Fruit fly (Drosophila melanogaster): ENCODE measurements around the gene CG5254.
A peak's percentile ranks its signal among the peaks of the same experiment; 100 is the strongest.

CG5254 gene

DNA sequence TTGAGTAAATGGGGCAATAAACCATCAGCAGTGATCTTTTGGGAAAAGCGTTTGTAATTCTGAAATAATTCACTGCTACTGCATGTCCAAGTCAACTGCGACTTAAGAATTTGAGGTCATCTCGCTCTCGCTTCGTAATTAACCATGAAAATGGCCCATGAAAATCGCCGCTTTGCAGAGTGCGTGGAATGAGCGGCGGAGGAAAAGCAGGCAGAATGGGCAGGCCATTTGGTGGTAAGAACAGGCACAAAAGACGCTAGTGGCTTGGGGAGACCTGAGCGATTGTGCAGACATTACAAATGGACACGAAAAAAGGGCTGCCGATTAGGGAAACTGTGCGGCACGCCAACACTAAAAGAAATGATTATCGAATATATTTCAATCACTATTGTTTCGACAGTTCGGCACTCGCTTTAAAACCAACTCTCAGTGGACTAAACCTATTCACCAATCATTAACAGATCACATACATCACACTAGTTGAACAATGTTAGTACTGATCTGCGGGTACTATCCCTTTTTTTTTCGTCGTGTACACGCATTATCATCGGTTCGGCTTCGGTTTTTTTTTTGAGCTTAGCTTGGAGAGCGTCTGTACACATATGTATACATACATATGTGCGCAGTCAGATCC, 21.4 kb downstream of the CG5254 start:
- TF ChIP-seq CG9705 (GFP tag; optimal IDR thresholded peaks at IDR 0.05) (no peak), fru (GFP tag; optimal IDR thresholded peaks at IDR 0.05) (peak; percentile 34)

DNA sequence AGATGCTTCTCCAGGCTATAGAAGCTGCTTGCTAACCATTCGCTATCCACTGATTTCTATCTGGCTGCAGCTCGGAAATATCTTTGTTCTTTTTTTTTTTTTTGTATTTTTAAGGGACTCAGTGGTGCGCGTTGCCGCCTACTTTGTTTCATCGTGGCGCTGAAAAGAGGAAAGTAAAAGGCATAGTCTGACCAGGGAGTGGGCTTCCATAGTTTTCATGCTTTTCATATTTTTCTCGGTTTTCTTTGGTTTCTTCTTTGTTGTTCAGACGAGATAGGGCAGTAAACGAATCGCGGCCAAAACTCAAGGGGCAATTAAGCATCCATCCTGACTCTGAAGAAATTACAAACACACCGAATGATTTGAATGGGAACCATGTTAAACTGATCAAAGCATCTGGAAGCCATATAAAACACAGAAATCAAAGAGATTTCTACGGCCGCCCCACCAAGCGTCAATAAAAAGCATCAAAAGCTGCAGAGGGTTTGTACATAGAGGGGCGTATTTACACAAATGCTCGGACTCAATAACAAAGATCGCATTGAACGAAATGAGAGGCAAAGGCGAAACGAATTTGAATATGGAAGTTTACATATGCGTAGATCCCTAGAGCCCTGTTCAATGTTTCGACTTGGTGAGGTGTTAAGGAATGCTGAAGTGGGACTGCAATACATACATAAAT, 22.3 kb downstream of the CG5254 start:
- TF ChIP-seq GATAd (GFP tag; optimal IDR thresholded peaks at IDR 0.05) (no peak), tai (GFP tag; optimal IDR thresholded peaks at IDR 0.05) (no peak), brk (GFP tag; optimal IDR thresholded peaks at IDR 0.05) (no peak), CG32264 (GFP tag; optimal IDR thresholded peaks at IDR 0.05) (no peak), pan (optimal IDR thresholded peaks at IDR 0.05) (no peak), usp (GFP tag; optimal IDR thresholded peaks at IDR 0.05) (no peak), jim (GFP tag; optimal IDR thresholded peaks at IDR 0.05) (no peak), psq (GFP tag; optimal IDR thresholded peaks at IDR 0.05) (no peak), Jra (GFP tag; optimal IDR thresholded peaks at IDR 0.05) (no peak), rgr (GFP tag; optimal IDR thresholded peaks at IDR 0.05) (no peak), Sp1 (GFP tag; optimal IDR thresholded peaks at IDR 0.05) (no peak), foxo (GFP tag; optimal IDR thresholded peaks at IDR 0.05) (no peak), Hr78 (GFP tag; optimal IDR thresholded peaks at IDR 0.05) (no peak), Myc (optimal IDR thresholded peaks at IDR 0.05) (no peak), dl (GFP tag; optimal IDR thresholded peaks at IDR 0.05; ENCODE audit: insufficient read depth in 1 of 2, partially characterized antibody in 2 of 2) (no peak), br (GFP tag; optimal IDR thresholded peaks at IDR 0.05) (no peak), h (GFP tag; optimal IDR thresholded peaks at IDR 0.05) (no peak), Mio (GFP tag; optimal IDR thresholded peaks at IDR 0.05) (no peak)

DNA sequence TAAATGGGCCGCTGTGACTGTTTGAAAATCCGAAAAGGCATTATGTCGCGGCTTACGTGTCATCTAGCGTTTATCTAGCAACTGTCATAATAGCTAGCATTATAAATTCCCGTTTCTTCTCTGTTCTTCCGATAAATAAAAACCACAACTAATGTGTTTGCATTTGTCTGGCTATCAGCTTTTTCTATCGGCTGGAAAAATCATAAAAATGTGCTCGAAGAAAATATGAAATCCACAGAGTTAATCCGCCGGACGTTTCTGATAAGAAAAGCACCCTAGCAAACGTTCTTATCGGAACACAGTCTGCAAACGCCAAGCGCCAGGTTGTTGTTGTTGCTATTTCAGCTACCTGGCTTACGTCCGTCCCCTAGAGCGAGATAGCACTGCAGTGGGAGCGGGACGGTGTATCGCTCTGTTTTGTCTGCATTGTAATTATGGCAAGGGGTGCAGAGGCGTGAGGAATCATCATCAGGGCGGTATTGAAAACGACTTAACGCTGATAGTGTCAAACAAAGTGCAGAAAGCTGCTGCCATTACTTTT, 24.1 kb downstream of the CG5254 start:
- TF ChIP-seq foxo (GFP tag; optimal IDR thresholded peaks at IDR 0.05), result no peak
- TF ChIP-seq GATAd (GFP tag; optimal IDR thresholded peaks at IDR 0.05), result no peak
- TF ChIP-seq rgr (GFP tag; optimal IDR thresholded peaks at IDR 0.05), result no peak
- TF ChIP-seq sv (GFP tag; optimal IDR thresholded peaks at IDR 0.05), result no peak
- no peak for TF ChIP-seq dsf (GFP tag; optimal IDR thresholded peaks at IDR 0.05; ENCODE audit: borderline replicate concordance)
- no peak for TF ChIP-seq Sp1 (GFP tag; optimal IDR thresholded peaks at IDR 0.05)
- no peak for TF ChIP-seq HLH106 (tag; optimal IDR thresholded peaks at IDR 0.05)
- no peak for TF ChIP-seq Dfd (GFP tag; optimal IDR thresholded peaks at IDR 0.05)
- no peak for TF ChIP-seq N (GFP tag; optimal IDR thresholded peaks at IDR 0.05)
- TF ChIP-seq Mio (GFP tag; optimal IDR thresholded peaks at IDR 0.05), result no peak
- TF ChIP-seq lola (GFP tag; optimal IDR thresholded peaks at IDR 0.05), result no peak
- TF ChIP-seq dl (GFP tag; optimal IDR thresholded peaks at IDR 0.05; ENCODE audit: insufficient read depth in 1 of 2, partially characterized antibody in 2 of 2), result no peak
- no peak for TF ChIP-seq h (GFP tag; optimal IDR thresholded peaks at IDR 0.05)
- no peak for TF ChIP-seq woc (GFP tag; optimal IDR thresholded peaks at IDR 0.05)
- no peak for TF ChIP-seq Hr83 (GFP tag; optimal IDR thresholded peaks at IDR 0.05; ENCODE audit: poor library complexity, severe bottlenecking)
- no peak for TF ChIP-seq OdsH (GFP tag; optimal IDR thresholded peaks at IDR 0.05)

dm6 chrX:775184-775583, 25.0 kb downstream of the CG5254 start:
- peak; percentile 62 for TF ChIP-seq sage (GFP tag; optimal IDR thresholded peaks at IDR 0.05)
- TF ChIP-seq Dfd (GFP tag; optimal IDR thresholded peaks at IDR 0.05), result no peak
- TF ChIP-seq Hr83 (GFP tag; optimal IDR thresholded peaks at IDR 0.05; ENCODE audit: poor library complexity, severe bottlenecking), result no peak
- TF ChIP-seq Dif (GFP tag; optimal IDR thresholded peaks at IDR 0.05; ENCODE audit: partially characterized antibody), result no peak
- TF ChIP-seq CG9705 (GFP tag; optimal IDR thresholded peaks at IDR 0.05), result peak; percentile 26
- TF ChIP-seq HLH106 (tag; optimal IDR thresholded peaks at IDR 0.05), result peak; percentile 77
- peak; percentile 38 for TF ChIP-seq CG32264 (GFP tag; optimal IDR thresholded peaks at IDR 0.05)
- TF ChIP-seq N (GFP tag; optimal IDR thresholded peaks at IDR 0.05), result no peak
- peak; percentile 83 for TF ChIP-seq Sp1 (GFP tag; optimal IDR thresholded peaks at IDR 0.05)
- no peak for TF ChIP-seq dl (GFP tag; optimal IDR thresholded peaks at IDR 0.05; ENCODE audit: insufficient read depth in 1 of 2, partially characterized antibody in 2 of 2)
- TF ChIP-seq Jra (GFP tag; optimal IDR thresholded peaks at IDR 0.05), result peak; percentile 40
- peak in 1 of 2 experiments; percentile 81 for TF ChIP-seq foxo (GFP tag; optimal IDR thresholded peaks at IDR 0.05)
- no peak for TF ChIP-seq CrebA (GFP tag; optimal IDR thresholded peaks at IDR 0.05; ENCODE audit: borderline replicate concordance)
- TF ChIP-seq rgr (GFP tag; optimal IDR thresholded peaks at IDR 0.05), result peak; percentile 79
- TF ChIP-seq Myc (optimal IDR thresholded peaks at IDR 0.05), result no peak
- TF ChIP-seq tai (GFP tag; optimal IDR thresholded peaks at IDR 0.05), result peak; percentile 3
- peak; percentile 87 for TF ChIP-seq h (GFP tag; optimal IDR thresholded peaks at IDR 0.05)
- no peak for TF ChIP-seq Hr78 (GFP tag; optimal IDR thresholded peaks at IDR 0.05)
- TF ChIP-seq Vsx2 (GFP tag; optimal IDR thresholded peaks at IDR 0.05; ENCODE audit: partially characterized antibody), result no peak
- TF ChIP-seq dmrt93B (GFP tag; optimal IDR thresholded peaks at IDR 0.05), result peak; percentile 54
- TF ChIP-seq woc (GFP tag; optimal IDR thresholded peaks at IDR 0.05), result peak; percentile 86
- no peak for TF ChIP-seq GATAd (GFP tag; optimal IDR thresholded peaks at IDR 0.05)
- no peak for TF ChIP-seq lola (GFP tag; optimal IDR thresholded peaks at IDR 0.05)
- no peak for TF ChIP-seq Abd-B (GFP tag; optimal IDR thresholded peaks at IDR 0.05)
- TF ChIP-seq dsf (GFP tag; optimal IDR thresholded peaks at IDR 0.05; ENCODE audit: borderline replicate concordance), result no peak
- peak; percentile 12 for TF ChIP-seq Rel (GFP tag; optimal IDR thresholded peaks at IDR 0.05)
- TF ChIP-seq Rel (tag; optimal IDR thresholded peaks at IDR 0.05), result no peak
- TF ChIP-seq Hnf4 (GFP tag; optimal IDR thresholded peaks at IDR 0.05), result peak; percentile 59
- no peak for TF ChIP-seq usp (GFP tag; optimal IDR thresholded peaks at IDR 0.05)
- TF ChIP-seq pan (optimal IDR thresholded peaks at IDR 0.05), result no peak
- TF ChIP-seq psq (GFP tag; optimal IDR thresholded peaks at IDR 0.05), result peak; percentile 74
- TF ChIP-seq Mio (GFP tag; optimal IDR thresholded peaks at IDR 0.05), result no peak
- peak; percentile 70 for TF ChIP-seq br (GFP tag; optimal IDR thresholded peaks at IDR 0.05)

Data from whole organism, wandering third instar larva.